Fruit fly (Drosophila melanogaster) whole organism, pupa: ENCODE data around the gene Mst89B.

Experiments
- CG10348 ChIP-seq: fragments of 200-800 bp; sonication (Bioruptor generic); IDR thresholded peaks from 2 replicates; pipeline ENCODE4 v1.3.6; 2022; ENCODE audit warnings: missing biosample characterization, missing genetic modification characterization
- CG12605 ChIP-seq: fragments of 200-800 bp; sonication (Bioruptor generic); IDR thresholded peaks from 2 replicates; pipeline ENCODE4 v1.3.6; 2022; ENCODE audit warnings: missing biosample characterization, missing genetic modification characterization
- CG13204 ChIP-seq: fragments of 200-800 bp; sonication (Bioruptor generic); optimal IDR thresholded peaks from 2 replicates; lab custom pipeline; 2018; ENCODE audit warnings: missing biosample characterization, mild to moderate bottlenecking, missing genetic modification characterization, moderate library complexity
- CG15710 ChIP-seq: fragments of 200-800 bp; sonication (Bioruptor generic); optimal IDR thresholded peaks from 2 replicates; lab custom pipeline; 2018; ENCODE audit warnings: missing biosample characterization, mild to moderate bottlenecking, missing genetic modification characterization, moderate library complexity
- CG17806 ChIP-seq: fragments of 200-800 bp; sonication (Bioruptor generic); optimal IDR thresholded peaks from 2 replicates; lab custom pipeline; 2018; ENCODE audit warnings: missing biosample characterization, mild to moderate bottlenecking, missing genetic modification characterization, moderate library complexity
- CG4496 ChIP-seq: fragments of 200-800 bp; sonication (Bioruptor generic); IDR thresholded peaks from 3 replicates; pipeline ENCODE4 v1.3.6; 2022; ENCODE audit warnings: missing biosample characterization, missing genetic modification characterization
- CG8159 ChIP-seq: fragments of 200-800 bp; sonication (Bioruptor generic); optimal IDR thresholded peaks from 3 replicates; lab custom pipeline; 2018; ENCODE audit warnings: missing biosample characterization, mild to moderate bottlenecking, missing genetic modification characterization, moderate library complexity
- CG8301 ChIP-seq: fragments of 200-800 bp; sonication (Bioruptor generic); optimal IDR thresholded peaks from 2 replicates; lab custom pipeline; 2018; ENCODE audit warnings: missing biosample characterization, mild to moderate bottlenecking, missing genetic modification characterization
- D1 ChIP-seq: fragments of 200-800 bp; sonication (Bioruptor generic); optimal IDR thresholded peaks from 2 replicates; lab custom pipeline; 2018; ENCODE audit warnings: missing biosample characterization, mild to moderate bottlenecking, missing genetic modification characterization, moderate library complexity
- EcR ChIP-seq: fragments of 200-800 bp; sonication (Bioruptor generic); optimal IDR thresholded peaks from 3 replicates; lab custom pipeline; 2019; ENCODE audit warnings: missing biosample characterization, missing genetic modification characterization, mild to moderate bottlenecking, moderate library complexity, missing genetic modification reagents
- Ets98B ChIP-seq: fragments of 200-800 bp; sonication (Bioruptor generic); IDR thresholded peaks from 2 replicates; pipeline ENCODE4 v1.3.6; 2022; ENCODE audit warnings: missing biosample characterization, missing genetic modification characterization
- fd96Ca ChIP-seq: fragments of 200-800 bp; sonication (Bioruptor generic); IDR thresholded peaks from 3 replicates; pipeline ENCODE4 v1.3.6; 2022; ENCODE audit warnings: missing biosample characterization, missing genetic modification characterization
- gl ChIP-seq: fragments of 200-800 bp; sonication (Bioruptor generic); optimal IDR thresholded peaks from 2 replicates; lab custom pipeline; 2018; ENCODE audit warnings: missing biosample characterization, mild to moderate bottlenecking, missing genetic modification characterization

- TF ChIP-seq CG8159 (tag; lab: Kevin White, UChicago) (peak; percentile 33), CG10348 (no peak), EcR (GFP tag; lab: Kevin White, UChicago) (peak; percentile 96), CG15710 (tag; lab: Kevin White, UChicago) (peak; percentile 15), CG17806 (tag; lab: Kevin White, UChicago) (no peak), CG12605 (GFP tag; lab: Robert Waterston, UW) (no peak), Ets98B (GFP tag; lab: Robert Waterston, UW) (no peak), CG4496 (no peak), gl (tag; lab: Kevin White, UChicago) (peak; percentile 64), CG8301 (peak; percentile 7), CG13204 (GFP tag; lab: Kevin White, UChicago) (peak; percentile 97), fd96Ca (no peak), D1 (tag; lab: Kevin White, UChicago) (no peak)
Observed at dm6 chr3R:16242461-16242934, 24.3 kb upstream of the Mst89B start.
